Fruit fly (Drosophila melanogaster) whole organism, prepupa: Measurements from ENCODE around the gene CG7903.

Experiments
- Blimp-1 ChIP-seq: fragments of 200-800 bp; sonication (Bioruptor generic); optimal IDR thresholded peaks from 3 replicates; lab custom pipeline; 2017; ENCODE audit warnings: missing biosample characterization, missing genetic modification characterization, mild to moderate bottlenecking, moderate library complexity, missing genetic modification reagents
- CG11902 ChIP-seq: fragments of 200-800 bp; sonication (Bioruptor generic); optimal IDR thresholded peaks from 3 replicates; lab custom pipeline; 2016; ENCODE audit warnings: missing biosample characterization, missing genetic modification characterization
- CG34406 ChIP-seq: fragments of 200-800 bp; sonication (Bioruptor generic); optimal IDR thresholded peaks from 3 replicates; lab custom pipeline; 2016; ENCODE audit warnings: missing biosample characterization, missing genetic modification characterization
- CG6854 ChIP-seq: fragments of 200-800 bp; sonication (Bioruptor generic); optimal IDR thresholded peaks from 2 replicates; lab custom pipeline; 2017; ENCODE audit warnings: missing biosample characterization, mild to moderate bottlenecking, missing genetic modification characterization
- Eip93F ChIP-seq: fragments of 200-800 bp; sonication (Bioruptor generic); optimal IDR thresholded peaks from 2 replicates; lab custom pipeline; 2016; ENCODE audit warnings: missing biosample characterization, mild to moderate bottlenecking, missing genetic modification characterization
- Gug ChIP-seq: fragments of 200-800 bp; sonication (Bioruptor generic); IDR thresholded peaks from 2 replicates; pipeline ENCODE4 v1.3.6; 2022; ENCODE audit warnings: missing biosample characterization, missing genetic modification characterization
- Hr4 ChIP-seq: fragments of 200-800 bp; sonication (Bioruptor generic); optimal IDR thresholded peaks from 3 replicates; lab custom pipeline; 2016; ENCODE audit warnings: missing biosample characterization, missing genetic modification characterization
- dac ChIP-seq: fragments of 200-800 bp; sonication (Bioruptor generic); optimal IDR thresholded peaks from 2 replicates; lab custom pipeline; 2017; ENCODE audit warnings: missing biosample characterization, mild to moderate bottlenecking, missing genetic modification characterization

DNA sequence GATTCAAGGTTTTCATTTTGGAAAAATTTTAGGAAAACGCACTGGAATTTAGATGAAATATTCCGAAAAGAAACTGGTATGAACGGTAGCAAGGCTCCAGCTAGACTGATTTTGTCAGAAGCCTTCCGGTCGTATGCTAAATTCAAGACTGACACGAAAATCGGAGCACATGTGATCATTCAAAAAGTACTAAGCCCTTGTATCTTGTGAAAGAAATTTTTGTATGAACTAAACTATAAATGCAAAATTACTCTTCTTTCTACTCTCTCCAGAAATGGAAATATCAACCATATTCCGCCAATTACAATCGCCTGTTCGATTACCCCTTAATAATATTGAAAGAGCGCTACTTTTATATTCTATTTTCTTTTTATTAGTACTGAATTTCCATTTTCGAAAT lies 42.6 kb upstream of the CG7903 start, which contains the start of gene ocn:
- no peak for TF ChIP-seq Hr4 (GFP tag; lab: Kevin White, UChicago)
- TF ChIP-seq dac, result no peak
- no peak for TF ChIP-seq CG11902 (GFP tag; lab: Kevin White, UChicago)
- TF ChIP-seq Eip93F (GFP tag; lab: Kevin White, UChicago), result no peak
- no peak for TF ChIP-seq Gug (GFP tag; lab: Robert Waterston, UW)
- TF ChIP-seq CG34406 (GFP tag; lab: Kevin White, UChicago), result no peak
- TF ChIP-seq CG6854, result no peak
- TF ChIP-seq Blimp-1 (GFP tag; lab: Kevin White, UChicago), result no peak
